6 fruit fly cellular contexts compared by ENCODE assay signal in the genomic region with DNA sequence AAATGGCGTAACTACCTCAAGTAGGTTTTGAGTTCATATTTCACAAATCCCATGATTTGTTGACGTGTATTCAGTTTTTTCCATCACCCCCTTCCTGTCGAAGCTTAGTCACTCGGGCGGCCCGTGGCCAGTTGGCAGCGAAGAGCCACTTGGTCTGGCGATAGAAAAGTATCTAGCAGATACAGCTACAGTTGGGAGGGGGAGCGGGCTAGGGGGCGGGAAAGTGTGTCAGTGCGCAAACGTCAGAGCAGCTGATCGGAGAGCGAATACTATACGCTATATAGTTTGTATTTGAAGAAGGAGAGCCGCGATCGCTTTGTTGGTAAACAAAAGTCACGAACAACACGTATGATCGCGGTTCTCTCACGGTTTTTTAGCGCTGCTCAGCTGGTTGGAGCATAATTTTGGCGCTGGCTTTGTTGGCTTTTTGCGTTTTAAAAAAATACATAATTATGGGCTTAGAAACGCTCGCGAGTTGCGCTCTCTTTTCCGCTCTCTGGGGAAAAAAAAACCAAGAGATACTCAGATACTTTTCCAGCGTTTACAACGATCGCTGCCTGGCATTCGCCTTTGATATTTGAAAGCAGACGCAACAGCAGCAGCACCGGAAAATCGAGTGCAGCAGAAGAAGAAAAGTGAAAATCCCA.
TF ChIP-seq lines count a peak whose summit lies in the region.

No protein-coding gene starts in this region.

- TF ChIP-seq CTCF in whole organism, embryonic (GFP tag; optimal IDR thresholded peaks at IDR 0.05; lab: Kevin White, UChicago), result no peak

TF ChIP-seq in whole organism, 6 proteins besides CTCF, POLR2A, EP300 and RAD21:
- TF ChIP-seq EcR (GFP tag; optimal IDR thresholded peaks at IDR 0.05; lab: Kevin White, UChicago) (no peak), CG8478 (optimal IDR thresholded peaks at IDR 0.05; lab: Kevin White, UChicago) (no peak), psq (optimal IDR thresholded peaks at IDR 0.05; lab: Kevin White, UChicago) (no peak), Dll (optimal IDR thresholded peaks at IDR 0.05; lab: Kevin White, UChicago) (peak; percentile 61)
TF ChIP-seq in whole organism: peak in this region for 1.

TF ChIP-seq in whole organism, adult, 20 proteins besides CTCF, POLR2A, EP300 and RAD21 (continues in another document):
- TF ChIP-seq CG14711 (tag; optimal IDR thresholded peaks at IDR 0.05; lab: Kevin White, UChicago), result no peak
- TF ChIP-seq CG11617 (GFP tag; optimal IDR thresholded peaks at IDR 0.05; lab: Kevin White, UChicago), result no peak
- peak; percentile 79 for TF ChIP-seq CG12768 (GFP tag; optimal IDR thresholded peaks at IDR 0.05; lab: Kevin White, UChicago)
- TF ChIP-seq Mnt (GFP tag; optimal IDR thresholded peaks at IDR 0.05; lab: Kevin White, UChicago), result peak; percentile 39
- peak; percentile 66 for TF ChIP-seq ovo (GFP tag; optimal IDR thresholded peaks at IDR 0.05; lab: Kevin White, UChicago)
- TF ChIP-seq toe (GFP tag; optimal IDR thresholded peaks at IDR 0.05; lab: Kevin White, UChicago), result peak; percentile 48
- TF ChIP-seq CG7101 (tag; optimal IDR thresholded peaks at IDR 0.05; lab: Kevin White, UChicago), result peak; percentile 4
- TF ChIP-seq CG33017 (tag; optimal IDR thresholded peaks at IDR 0.05; lab: Kevin White, UChicago), result no peak
- peak; percentile 37 for TF ChIP-seq tj (GFP tag; optimal IDR thresholded peaks at IDR 0.05; lab: Kevin White, UChicago)
- TF ChIP-seq CG5204 (GFP tag; optimal IDR thresholded peaks at IDR 0.05; lab: Kevin White, UChicago), result no peak
- no peak for TF ChIP-seq Crg-1 (GFP tag; optimal IDR thresholded peaks at IDR 0.05; lab: Kevin White, UChicago)
- TF ChIP-seq cic (GFP tag; optimal IDR thresholded peaks at IDR 0.05; lab: Kevin White, UChicago), result peak; percentile 93
- TF ChIP-seq CG1620 (GFP tag; optimal IDR thresholded peaks at IDR 0.05; lab: Kevin White, UChicago), result no peak
- peak; percentile 20 for TF ChIP-seq bab1 (GFP tag; optimal IDR thresholded peaks at IDR 0.05; lab: Kevin White, UChicago)
- TF ChIP-seq cnc (optimal IDR thresholded peaks at IDR 0.05; lab: Kevin White, UChicago), result no peak
- TF ChIP-seq kay (GFP tag; lab: Kevin White, UChicago; ENCODE audit: borderline replicate concordance), result peak; percentile 100

TF ChIP-seq in whole organism, embryonic, 481 proteins besides CTCF, POLR2A, EP300 and RAD21 (continues in another document):
- TF ChIP-seq ken (GFP tag; IDR thresholded peaks at IDR 0.05; lab: Robert Waterston, UW) (no peak), Bgb (GFP tag; IDR thresholded peaks at IDR 0.05; lab: Robert Waterston, UW; ENCODE audit: partially characterized antibody) (no peak), CG2199 (GFP tag; IDR thresholded peaks at IDR 0.05; lab: Robert Waterston, UW) (0 out of 3 replicates have a peak, but pooled peaks have one; percentile 29), mirr (GFP tag; optimal IDR thresholded peaks at IDR 0.05; lab: Kevin White, UChicago) (peak; percentile 89), vnd (GFP tag; IDR thresholded peaks at IDR 0.05; lab: Robert Waterston, UW; ENCODE audit: partially characterized antibody) (no peak), ERR (GFP tag; optimal IDR thresholded peaks at IDR 0.05; lab: Kevin White, UChicago) (no peak), sqz (GFP tag; optimal IDR thresholded peaks at IDR 0.05; lab: Kevin White, UChicago) (peak; percentile 35), HmgZ (tag; optimal IDR thresholded peaks at IDR 0.05; lab: Kevin White, UChicago) (peak; percentile 45), CG15479 (GFP tag; optimal IDR thresholded peaks at IDR 0.05; lab: Kevin White, UChicago) (no peak), klu (GFP tag; IDR thresholded peaks at IDR 0.05; lab: Robert Waterston, UW) (0 out of 2 replicates have a peak, but pooled peaks have one; percentile 7), fd3F (GFP tag; optimal IDR thresholded peaks at IDR 0.05; lab: Kevin White, UChicago) (peak; percentile 10), inv (GFP tag; IDR thresholded peaks at IDR 0.05; lab: Robert Waterston, UW; ENCODE audit: partially characterized antibody) (no peak), Six4 (GFP tag; optimal IDR thresholded peaks at IDR 0.05; lab: Kevin White, UChicago) (no peak), tll (GFP tag; optimal IDR thresholded peaks at IDR 0.05; lab: Kevin White, UChicago) (no peak), sna (GFP tag; IDR thresholded peaks at IDR 0.05; lab: Robert Waterston, UW; ENCODE audit: partially characterized antibody) (peak; percentile 55; the same call in 1 of the 2 replicates)

TF ChIP-seq in whole organism, prepupa, 60 proteins besides CTCF, POLR2A, EP300 and RAD21:
- TF ChIP-seq fkh (GFP tag; optimal IDR thresholded peaks at IDR 0.05; lab: Kevin White, UChicago) (peak; percentile 86), CG15336 (GFP tag; IDR thresholded peaks at IDR 0.05; lab: Robert Waterston, UW) (peak; percentile 31), CG8119 (GFP tag; IDR thresholded peaks at IDR 0.05; lab: Robert Waterston, UW) (peak; percentile 13; the same call in 1 of the 3 replicates), CG32006 (GFP tag; optimal IDR thresholded peaks at IDR 0.05; lab: Kevin White, UChicago) (peak; percentile 35), net (GFP tag; optimal IDR thresholded peaks at IDR 0.05; lab: Kevin White, UChicago) (peak; percentile 25), CG6163 (GFP tag; IDR thresholded peaks at IDR 0.05; lab: Robert Waterston, UW) (peak; percentile 51; the same call in 2 of the 3 replicates), Gug (GFP tag; IDR thresholded peaks at IDR 0.05; lab: Robert Waterston, UW) (peak; percentile 34; the same call in 1 of the 2 replicates), Hr4 (GFP tag; optimal IDR thresholded peaks at IDR 0.05; lab: Kevin White, UChicago) (peak; percentile 18), vri (GFP tag; optimal IDR thresholded peaks at IDR 0.05; lab: Kevin White, UChicago) (peak; percentile 9), CG1621 (tag; optimal IDR thresholded peaks at IDR 0.05; lab: Kevin White, UChicago) (no peak), Lpt (GFP tag; optimal IDR thresholded peaks at IDR 0.05; lab: Kevin White, UChicago) (peak; percentile 20), CG11294 (GFP tag; IDR thresholded peaks at IDR 0.05; lab: Robert Waterston, UW) (no peak), dac (GFP tag; optimal IDR thresholded peaks at IDR 0.05; lab: Kevin White, UChicago) (no peak)

TF ChIP-seq in whole organism, pupa, 21 proteins besides CTCF, POLR2A, EP300 and RAD21:
- TF ChIP-seq Ets98B (GFP tag; IDR thresholded peaks at IDR 0.05; lab: Robert Waterston, UW), result peak; percentile 59
- TF ChIP-seq CG4496 (GFP tag; IDR thresholded peaks at IDR 0.05; lab: Robert Waterston, UW), result peak; percentile 65
- no peak for TF ChIP-seq rn (GFP tag; IDR thresholded peaks at IDR 0.05; lab: Robert Waterston, UW)
- TF ChIP-seq CG12605 (GFP tag; IDR thresholded peaks at IDR 0.05; lab: Robert Waterston, UW), result peak; percentile 73
- no peak for TF ChIP-seq CG34367 (tag; optimal IDR thresholded peaks at IDR 0.05; lab: Kevin White, UChicago)
- TF ChIP-seq CG32121 (GFP tag; IDR thresholded peaks at IDR 0.05; lab: Robert Waterston, UW), result peak; percentile 67; the same call in 1 of the 2 replicates
- TF ChIP-seq fd96Ca (GFP tag; IDR thresholded peaks at IDR 0.05; lab: Robert Waterston, UW), result peak; percentile 63
TF ChIP-seq in whole organism, pupa: peak in this region for 5.

TF ChIP-seq in whole organism, wandering third instar larva, 38 proteins besides CTCF, POLR2A, EP300 and RAD21:
- TF ChIP-seq Abd-B (GFP tag; optimal IDR thresholded peaks at IDR 0.05; lab: Kevin White, UChicago), result no peak
- no peak for TF ChIP-seq dsf (GFP tag; optimal IDR thresholded peaks at IDR 0.05; lab: Kevin White, UChicago; ENCODE audit: borderline replicate concordance)
- peak; percentile 1 for TF ChIP-seq tai (GFP tag; optimal IDR thresholded peaks at IDR 0.05; lab: Kevin White, UChicago)
- TF ChIP-seq dmrt93B (GFP tag; optimal IDR thresholded peaks at IDR 0.05; lab: Kevin White, UChicago), result no peak
- no peak for TF ChIP-seq Hnf4 (GFP tag; optimal IDR thresholded peaks at IDR 0.05; lab: Kevin White, UChicago)
- TF ChIP-seq psq (GFP tag; optimal IDR thresholded peaks at IDR 0.05; lab: Kevin White, UChicago), result no peak
- TF ChIP-seq Dif (GFP tag; optimal IDR thresholded peaks at IDR 0.05; lab: Kevin White, UChicago; ENCODE audit: partially characterized antibody), result no peak
